Worm (Caenorhabditis elegans) whole organism, L3 larva: Measurements from ENCODE around the gene F25G6.9.

Experiments
- ama-1 ChIP-seq: fragments of 150-350 bp; optimal IDR thresholded peaks from 2 replicates; lab custom pipeline; 2018
- ceh-16 ChIP-seq: sonication (generic microtip); optimal IDR thresholded peaks from 2 replicates; lab custom pipeline; 2017; ENCODE audit warnings: missing biosample characterization, missing genetic modification characterization
- daf-12 ChIP-seq: fragments of 150-350 bp; optimal IDR thresholded peaks from 2 replicates; lab custom pipeline; 2014; ENCODE audit warnings: missing biosample characterization, missing genetic modification reagents, missing genetic modification characterization
- egl-27 ChIP-seq: sonication (generic microtip); optimal IDR thresholded peaks from 4 replicates; lab custom pipeline; 2017; ENCODE audit warnings: missing biosample characterization, missing genetic modification reagents, missing genetic modification characterization
- egl-5 ChIP-seq: fragments of 150-350 bp; optimal IDR thresholded peaks from 2 replicates; lab custom pipeline; 2017; ENCODE audit warnings: missing biosample characterization, missing genetic modification reagents, missing genetic modification characterization, inconsistent platforms
- fkh-10 ChIP-seq: sonication (generic microtip); optimal IDR thresholded peaks from 2 replicates; lab custom pipeline; 2017; ENCODE audit warnings: missing biosample characterization, missing genetic modification reagents, missing genetic modification characterization
- lin-39 ChIP-seq: fragments of 150-350 bp; optimal IDR thresholded peaks from 2 replicates; lab custom pipeline; 2018; ENCODE audit warnings: missing biosample characterization, missing genetic modification reagents, missing genetic modification characterization
- nhr-12 ChIP-seq: fragments of 150-350 bp; optimal IDR thresholded peaks from 2 replicates; lab custom pipeline; 2014; ENCODE audit warnings: missing biosample characterization, missing genetic modification characterization
- nhr-28 ChIP-seq: fragments of 150-350 bp; optimal IDR thresholded peaks from 2 replicates; lab custom pipeline; 2014; ENCODE audit warnings: missing biosample characterization, missing genetic modification characterization
- nhr-77 ChIP-seq: fragments of 150-350 bp; optimal IDR thresholded peaks from 2 replicates; lab custom pipeline; 2014; ENCODE audit warnings: missing biosample characterization, missing genetic modification characterization
- sea-2 ChIP-seq: fragments of 150-350 bp; sonication (generic microtip); optimal IDR thresholded peaks from 4 replicates; lab custom pipeline; 2014; ENCODE audit warnings: missing biosample characterization, missing genetic modification reagents, missing genetic modification characterization
- snpc-4 ChIP-seq: fragments of 150-350 bp; optimal IDR thresholded peaks from 2 replicates; lab custom pipeline; 2014; ENCODE audit warnings: missing biosample characterization, missing genetic modification characterization
- unc-39 ChIP-seq: sonication (generic microtip); optimal IDR thresholded peaks from 4 replicates; lab custom pipeline; 2017; ENCODE audit warnings: missing biosample characterization, missing genetic modification characterization

DNA sequence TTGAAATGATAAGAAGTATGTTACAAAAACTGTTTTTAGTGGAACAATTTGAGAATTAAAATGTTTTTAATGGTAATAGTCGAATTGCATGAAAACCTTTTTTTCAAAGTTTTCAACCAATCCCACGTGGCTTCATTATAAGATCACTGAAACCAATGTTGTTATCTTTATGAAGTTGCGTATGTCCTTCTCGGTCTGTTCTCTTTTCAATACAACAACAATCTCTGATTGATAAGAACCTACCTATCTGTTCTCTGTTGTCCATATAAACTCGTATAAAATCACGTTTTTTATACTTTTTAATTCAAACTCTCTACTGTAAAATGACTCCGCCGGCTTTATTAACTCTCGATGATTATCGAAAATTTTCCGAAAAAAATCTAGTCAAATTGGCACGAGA lies 33.5 kb upstream of the F25G6.9 start, which contains the start of gene F41E6.5:
- TF ChIP-seq sea-2 (GFP tag; lab: Kevin White, UChicago) (no peak), nhr-12 (tag; lab: Kevin White, UChicago) (no peak), fkh-10 (GFP tag; lab: Kevin White, UChicago) (no peak), ceh-16 (no peak), nhr-77 (tag; lab: Kevin White, UChicago) (no peak), egl-27 (no peak), lin-39 (tag; lab: Kevin White, UChicago) (no peak), snpc-4 (tag; lab: Kevin White, UChicago) (no peak), ama-1 (lab: Kevin White, UChicago) (no peak), nhr-28 (tag; lab: Kevin White, UChicago) (no peak), egl-5 (tag; lab: Kevin White, UChicago) (no peak), unc-39 (tag; lab: Kevin White, UChicago) (no peak), daf-12 (tag; lab: Kevin White, UChicago) (no peak)
